Fruit fly (Drosophila melanogaster) ovary, adult (tissue): ENCODE measurements around the gene ninaG.

ENCODE experiments used
- CG17801 ChIP-seq: fragments of 200-800 bp; optimal IDR thresholded peaks from 2 replicates; lab custom pipeline; 2019; ENCODE audit warnings: missing biosample characterization, mild to moderate bottlenecking, missing genetic modification characterization, moderate library complexity; ENCODE audit not compliant: partially characterized antibody

The ninaG gene

dm6 chr3R:11372053-11373016, 49.2 kb downstream of the ninaG start:
- no peak for TF ChIP-seq CG17801 (GFP tag; lab: Kevin White, UChicago)

- TF ChIP-seq CG17801 (GFP tag; lab: Kevin White, UChicago), result no peak
Measured at dm6 chr3R:11370805-11371204, 50.7 kb downstream of the ninaG start.

- no peak for TF ChIP-seq CG17801 (GFP tag; lab: Kevin White, UChicago)
Measured at dm6 chr3R:11370333-11370732, 51.2 kb downstream of the ninaG start.
